In genomic region chrIII:1859532-1859931, ce11 we compare ENCODE assay signal across 2 worm cellular contexts.
TF ChIP-seq lines count a peak whose summit lies in the region.

Gene ddp-1 (plus strand): TSS chrIII:1859888.

TF ChIP-seq in whole organism, L1 larva, 84 proteins besides CTCF, POLR2A, EP300 and RAD21 (continued from another document):
- TF ChIP-seq hlh-4 (tag; optimal IDR thresholded peaks at IDR 0.05; lab: Kevin White, UChicago) (no peak), ces-1 (GFP tag; optimal IDR thresholded peaks at IDR 0.05; lab: Kevin White, UChicago) (no peak), nhr-237 (tag; optimal IDR thresholded peaks at IDR 0.05; lab: Kevin White, UChicago) (peak; percentile 71), ceh-82 (tag; optimal IDR thresholded peaks at IDR 0.05; lab: Kevin White, UChicago) (peak; percentile 98), lsy-2 (tag; optimal IDR thresholded peaks at IDR 0.05; lab: Kevin White, UChicago) (peak; percentile 96 to 97), pax-3 (tag; optimal IDR thresholded peaks at IDR 0.05; lab: Kevin White, UChicago) (peak; percentile 91), lin-39 (tag; optimal IDR thresholded peaks at IDR 0.05; lab: Kevin White, UChicago) (peak; percentile 98), aha-1 (tag; optimal IDR thresholded peaks at IDR 0.05; lab: Kevin White, UChicago) (peak; percentile 65), nhr-19 (GFP tag; conservative IDR thresholded peaks at IDR 0.05; lab: Robert Waterston, UW) (peak; percentile 96), nhr-11 (tag; optimal IDR thresholded peaks at IDR 0.05; lab: Kevin White, UChicago) (peak; percentile 89), mep-1 (tag; optimal IDR thresholded peaks at IDR 0.05; lab: Kevin White, UChicago) (peak; percentile 99), C04F5.9 (tag; optimal IDR thresholded peaks at IDR 0.05; lab: Kevin White, UChicago) (peak; percentile 86), xbp-1 (tag; optimal IDR thresholded peaks at IDR 0.05; lab: Kevin White, UChicago) (peak; percentile 95), mdl-1 (tag; optimal IDR thresholded peaks at IDR 0.05; lab: Kevin White, UChicago) (peak in 1 of 2 experiments; percentile 87), aly-2 (tag; optimal IDR thresholded peaks at IDR 0.05; lab: Kevin White, UChicago) (peak; percentile 97), irx-1 (tag; optimal IDR thresholded peaks at IDR 0.05; lab: Kevin White, UChicago) (peak; percentile 96), tbx-2 (tag; optimal IDR thresholded peaks at IDR 0.05; lab: Kevin White, UChicago) (peak; percentile 96), ztf-4 (tag; optimal IDR thresholded peaks at IDR 0.05; lab: Kevin White, UChicago) (peak; percentile 92), nhr-85 (tag; lab: Kevin White, UChicago) (peak; percentile 99), pqm-1 (tag; optimal IDR thresholded peaks at IDR 0.05; lab: Kevin White, UChicago) (peak; percentile 29), sox-4 (tag; optimal IDR thresholded peaks at IDR 0.05; lab: Kevin White, UChicago) (peak; percentile 92), mef-2 (tag; optimal IDR thresholded peaks at IDR 0.05; lab: Kevin White, UChicago) (peak; percentile 69), nhr-47 (tag; optimal IDR thresholded peaks at IDR 0.05; lab: Kevin White, UChicago) (peak; percentile 98), elt-2 (tag; optimal IDR thresholded peaks at IDR 0.05; lab: Kevin White, UChicago) (peak; percentile 90), unc-130 (tag; optimal IDR thresholded peaks at IDR 0.05; lab: Kevin White, UChicago) (peak; percentile 93)

TF ChIP-seq in whole organism, young adult, 124 proteins besides CTCF, POLR2A, EP300 and RAD21 (continued from another document):
- TF ChIP-seq C17E4.6 (GFP tag; IDR thresholded peaks at IDR 0.05; lab: Robert Waterston, UW) (peak; percentile 88), ceh-91 (GFP tag; IDR thresholded peaks at IDR 0.05; lab: Robert Waterston, UW) (peak; percentile 67; the same call in 1 of the 2 replicates), K12H6.12 (tag; optimal IDR thresholded peaks at IDR 0.05; lab: Kevin White, UChicago) (peak; percentile 63), nfya-1 (tag; optimal IDR thresholded peaks at IDR 0.05; lab: Kevin White, UChicago; ENCODE audit: borderline replicate concordance, insufficient read depth) (no peak), let-526 (GFP tag; IDR thresholded peaks at IDR 0.05; lab: Robert Waterston, UW) (peak; percentile 65; the same call in 1 of the 2 replicates), hlh-26 (GFP tag; conservative IDR thresholded peaks at IDR 0.05; lab: Robert Waterston, UW) (no peak), Y67H2A.10 (GFP tag; conservative IDR thresholded peaks at IDR 0.05; lab: Robert Waterston, UW) (peak; percentile 62; the same call in 1 of the 2 replicates), nhr-120 (GFP tag; IDR thresholded peaks at IDR 0.05; lab: Robert Waterston, UW) (no peak), ceh-100 (GFP tag; IDR thresholded peaks at IDR 0.05; lab: Robert Waterston, UW) (peak; percentile 84), rcor-1 (GFP tag; IDR thresholded peaks at IDR 0.05; lab: Robert Waterston, UW) (peak; percentile 97), hlh-12 (tag; optimal IDR thresholded peaks at IDR 0.05; lab: Kevin White, UChicago) (no peak), hmg-20 (GFP tag; IDR thresholded peaks at IDR 0.05; lab: Robert Waterston, UW) (peak; percentile 93), chd-7 (tag; optimal IDR thresholded peaks at IDR 0.05; lab: Kevin White, UChicago) (peak; percentile 85), madf-6 (GFP tag; IDR thresholded peaks at IDR 0.05; lab: Robert Waterston, UW) (peak; percentile 94), tbp1 (GFP tag; optimal IDR thresholded peaks at IDR 0.05; lab: Kevin White, UChicago) (peak; percentile 76), nhr-90 (tag; optimal IDR thresholded peaks at IDR 0.05; lab: Kevin White, UChicago) (peak; percentile 55), ceh-27 (GFP tag; optimal IDR thresholded peaks at IDR 0.05; lab: Kevin White, UChicago) (peak; percentile 86), lin-40 (tag; optimal IDR thresholded peaks at IDR 0.05; lab: Kevin White, UChicago) (peak; percentile 96), repo-1 (tag; optimal IDR thresholded peaks at IDR 0.05; lab: Kevin White, UChicago) (peak; percentile 96), lsl-1 (GFP tag; optimal IDR thresholded peaks at IDR 0.05; lab: Kevin White, UChicago) (peak; percentile 88), attf-3 (GFP tag; conservative IDR thresholded peaks at IDR 0.05; lab: Robert Waterston, UW) (peak; percentile 85), ztf-28 (GFP tag; IDR thresholded peaks at IDR 0.05; lab: Robert Waterston, UW) (0 out of 2 replicates have a peak, but pooled peaks have one; percentile 58), sdz-38 (tag; optimal IDR thresholded peaks at IDR 0.05; lab: Kevin White, UChicago) (no peak), K11D2.4 (GFP tag; IDR thresholded peaks at IDR 0.05; lab: Robert Waterston, UW) (peak; percentile 96), ccch-3 (GFP tag; optimal IDR thresholded peaks at IDR 0.05; lab: Kevin White, UChicago) (no peak), lin-35 (GFP tag; optimal IDR thresholded peaks at IDR 0.05; lab: Kevin White, UChicago) (peak; percentile 93 to 99 (median 95)), athp-1 (tag; optimal IDR thresholded peaks at IDR 0.05; lab: Kevin White, UChicago) (peak; percentile 93), egl-18 (GFP tag; IDR thresholded peaks at IDR 0.05; lab: Robert Waterston, UW) (peak; percentile 72; the same call in 1 of the 2 replicates), mcd-1 (GFP tag; IDR thresholded peaks at IDR 0.05; lab: Robert Waterston, UW) (peak; percentile 97)
